Fruit fly (Drosophila melanogaster) whole organism, embryonic: ENCODE data around the gene Tango9.
"Not testable (repeated sequence)": the region's sequence is repeated elsewhere in the genome, so short reads cannot be mapped to it uniquely, and the experiment has no call there.

Source experiments
- CG10462 ChIP-seq: fragments of 200-800 bp; sonication (Bioruptor generic); optimal IDR thresholded peaks from 2 replicates; lab custom pipeline; 2016; ENCODE audit warnings: missing biosample characterization, missing genetic modification characterization
- CG10543 ChIP-seq: fragments of 200-800 bp; sonication (Bioruptor generic); optimal IDR thresholded peaks from 3 replicates; lab custom pipeline; 2017; ENCODE audit warnings: missing biosample characterization, mild to moderate bottlenecking, missing genetic modification characterization, moderate library complexity
- CG10654 ChIP-seq: fragments of 200-800 bp; sonication (Bioruptor generic); optimal IDR thresholded peaks from 2 replicates; lab custom pipeline; 2016; ENCODE audit warnings: missing biosample characterization, missing genetic modification characterization
- CG11456 ChIP-seq: fragments of 200-800 bp; sonication (Bioruptor generic); IDR thresholded peaks from 3 replicates; pipeline ENCODE4 v1.3.6; 2022; ENCODE audit warnings: missing biosample characterization, missing genetic modification characterization
- CG11504 ChIP-seq: fragments of 200-800 bp; sonication (Bioruptor generic); optimal IDR thresholded peaks from 3 replicates; lab custom pipeline; 2019; ENCODE audit warnings: missing biosample characterization, mild to moderate bottlenecking, missing genetic modification characterization, moderate library complexity
- CG12659 ChIP-seq: fragments of 200-800 bp; sonication (Bioruptor generic); optimal IDR thresholded peaks from 3 replicates; lab custom pipeline; 2017; ENCODE audit warnings: mild to moderate bottlenecking, missing biosample characterization, missing genetic modification reagents, missing genetic modification characterization
- CG15479 ChIP-seq: fragments of 200-800 bp; sonication (Bioruptor generic); optimal IDR thresholded peaks from 3 replicates; lab custom pipeline; 2019; ENCODE audit warnings: missing biosample characterization, mild to moderate bottlenecking, missing genetic modification characterization, moderate library complexity
- CG2889 ChIP-seq: fragments of 200-800 bp; sonication (Bioruptor generic); IDR thresholded peaks from 3 replicates; pipeline ENCODE4 v1.3.6; 2022; ENCODE audit warnings: missing biosample characterization, missing genetic modification characterization
- CG30403 ChIP-seq: fragments of 200-800 bp; sonication (Bioruptor generic); optimal IDR thresholded peaks from 3 replicates; lab custom pipeline; 2016; ENCODE audit warnings: missing biosample characterization, missing genetic modification characterization
- CG3281 ChIP-seq: fragments of 200-800 bp; sonication (Bioruptor generic); optimal IDR thresholded peaks from 3 replicates; lab custom pipeline; 2017; ENCODE audit warnings: missing biosample characterization, mild to moderate bottlenecking, missing genetic modification characterization
- CG33557 ChIP-seq: fragments of 200-800 bp; sonication (Bioruptor generic); optimal IDR thresholded peaks from 2 replicates; lab custom pipeline; 2019; ENCODE audit warnings: missing biosample characterization, mild to moderate bottlenecking, missing genetic modification characterization, moderate library complexity
- CG4282 ChIP-seq: fragments of 200-800 bp; sonication (Bioruptor generic); optimal IDR thresholded peaks from 2 replicates; lab custom pipeline; 2016; ENCODE audit warnings: missing biosample characterization, missing genetic modification characterization
- CG6254 ChIP-seq: fragments of 200-800 bp; sonication (Bioruptor generic); optimal IDR thresholded peaks from 3 replicates; lab custom pipeline; 2017; ENCODE audit warnings: mild to moderate bottlenecking, missing biosample characterization, missing genetic modification reagents, missing genetic modification characterization
- CG6689 ChIP-seq: fragments of 200-800 bp; sonication (Bioruptor generic); IDR thresholded peaks from 2 replicates; pipeline ENCODE4 v1.3.6; 2022; ENCODE audit warnings: missing biosample characterization, missing genetic modification characterization
- CG6791 ChIP-seq: fragments of 200-800 bp; sonication (Bioruptor generic); IDR thresholded peaks from 3 replicates; pipeline ENCODE4 v1.3.6; 2022; ENCODE audit warnings: missing biosample characterization, missing genetic modification characterization; ENCODE audit not compliant: partially characterized antibody
- CG7987 ChIP-seq: fragments of 200-800 bp; sonication (Bioruptor generic); optimal IDR thresholded peaks from 2 replicates; lab custom pipeline; 2018; ENCODE audit warnings: missing biosample characterization, mild to moderate bottlenecking, missing genetic modification characterization, moderate library complexity
- Dp ChIP-seq: fragments of 200-800 bp; sonication (Bioruptor generic); optimal IDR thresholded peaks from 2 replicates; lab custom pipeline; 2018; ENCODE audit warnings: missing biosample characterization, mild to moderate bottlenecking, missing genetic modification characterization, moderate library complexity
- HmgD ChIP-seq: fragments of 200-800 bp; sonication (Bioruptor generic); optimal IDR thresholded peaks from 3 replicates; lab custom pipeline; 2016; ENCODE audit warnings: missing biosample characterization, missing genetic modification characterization
- Mes4 ChIP-seq: fragments of 200-800 bp; sonication (Bioruptor generic); optimal IDR thresholded peaks from 2 replicates; lab custom pipeline; 2016; ENCODE audit warnings: missing biosample characterization, missing genetic modification characterization
- NC2α ChIP-seq: fragments of 200-800 bp; sonication (Bioruptor generic); optimal IDR thresholded peaks from 2 replicates; lab custom pipeline; 2016; ENCODE audit warnings: missing biosample characterization, missing genetic modification characterization
- Nf-YC ChIP-seq: fragments of 200-800 bp; optimal IDR thresholded peaks from 3 replicates; lab custom pipeline; 2019; ENCODE audit warnings: missing biosample characterization, mild to moderate bottlenecking, missing genetic modification characterization, moderate library complexity
- PHDP ChIP-seq: fragments of 200-800 bp; sonication (Bioruptor generic); optimal IDR thresholded peaks from 3 replicates; lab custom pipeline; 2018; ENCODE audit warnings: missing biosample characterization, mild to moderate bottlenecking, missing genetic modification characterization, moderate library complexity
- Six4 ChIP-seq: fragments of 200-800 bp; sonication (Bioruptor generic); optimal IDR thresholded peaks from 2 replicates; lab custom pipeline; 2016; ENCODE audit warnings: missing biosample characterization, missing genetic modification characterization
- Stat92E ChIP-seq, 3 experiments: fragments of >200 bp in 2 of 3; fragments of 200-800 bp in 1 of 3; sonication (Bioruptor generic) in 1 of 3; optimal IDR thresholded peaks; 2 replicates each; lab custom pipeline; 2017 to 2019; ENCODE audit warnings: missing biosample characterization in 3 of 3, missing genetic modification characterization in 3 of 3, mild to moderate bottlenecking in 1 of 3, moderate library complexity in 1 of 3
- Taf1 ChIP-seq: fragments of 200-800 bp; sonication (Bioruptor generic); IDR thresholded peaks from 2 replicates; pipeline ENCODE4 v1.3.6; 2022; ENCODE audit warnings: missing biosample characterization, missing genetic modification characterization
- Xrp1 ChIP-seq: fragments of 200-800 bp; sonication (Bioruptor generic); IDR thresholded peaks from 2 replicates; pipeline ENCODE4 v1.3.6; 2022; ENCODE audit warnings: missing biosample characterization, missing genetic modification characterization
- cg ChIP-seq: fragments of 200-800 bp; sonication (Bioruptor generic); optimal IDR thresholded peaks from 3 replicates; lab custom pipeline; 2019; ENCODE audit warnings: missing biosample characterization, mild to moderate bottlenecking, missing genetic modification characterization, moderate library complexity
- croc ChIP-seq: fragments of 200-800 bp; sonication (Bioruptor generic); conservative IDR thresholded peaks from 3 replicates; pipeline ENCODE4 v1.3.6; 2022; ENCODE audit warnings: missing biosample characterization, missing genetic modification characterization
- cwo ChIP-seq: fragments of 200-800 bp; sonication (Bioruptor generic); optimal IDR thresholded peaks from 3 replicates; lab custom pipeline; 2017; ENCODE audit warnings: missing biosample characterization, missing genetic modification characterization, mild to moderate bottlenecking, moderate library complexity, missing genetic modification reagents
- dpn ChIP-seq, 2 experiments: fragments of 200-800 bp; sonication (Bioruptor generic); optimal IDR thresholded peaks; 3 replicates each; lab custom pipeline; 2016; ENCODE audit warnings: missing biosample characterization in 2 of 2, missing genetic modification characterization in 2 of 2
- grau ChIP-seq: fragments of 200-800 bp; optimal IDR thresholded peaks from 3 replicates; lab custom pipeline; 2019; ENCODE audit warnings: missing biosample characterization, mild to moderate bottlenecking, missing genetic modification characterization, moderate library complexity
- jumu ChIP-seq: fragments of 200-800 bp; sonication (Bioruptor generic); optimal IDR thresholded peaks from 3 replicates; lab custom pipeline; 2016; ENCODE audit warnings: missing biosample characterization, missing genetic modification characterization
- kni ChIP-seq: fragments of 200-800 bp; sonication (Bioruptor generic); optimal IDR thresholded peaks from 3 replicates; lab custom pipeline; 2017; ENCODE audit warnings: mild to moderate bottlenecking, missing biosample characterization, missing genetic modification reagents, missing genetic modification characterization
- lilli ChIP-seq: fragments of 200-800 bp; sonication (Bioruptor generic); optimal IDR thresholded peaks from 3 replicates; lab custom pipeline; 2016; ENCODE audit warnings: missing biosample characterization, missing genetic modification characterization
- onecut ChIP-seq: fragments of 200-800 bp; sonication (Bioruptor generic); IDR thresholded peaks from 2 replicates; pipeline ENCODE4 v1.3.6; 2022; ENCODE audit warnings: missing biosample characterization, missing genetic modification characterization
- org-1 ChIP-seq: fragments of 200-800 bp; sonication (Bioruptor generic); optimal IDR thresholded peaks from 2 replicates; lab custom pipeline; 2017; ENCODE audit warnings: missing biosample characterization, missing genetic modification characterization
- pan ChIP-seq, 4 experiments: fragments of >200 bp in 3 of 4; fragments of 200-800 bp in 1 of 4; sonication (Bioruptor generic) in 1 of 4; optimal IDR thresholded peaks in 3 of 4; IDR thresholded peaks in 1 of 4; 2 replicates each; pipeline versions ENCODE4 v1.3.6 to Lab custom; 2017 to 2022; ENCODE audit warnings: missing biosample characterization in 2 of 4, missing genetic modification characterization in 2 of 4, mixed read lengths in 1 of 4
- sima ChIP-seq: fragments of 200-800 bp; sonication (Bioruptor generic); optimal IDR thresholded peaks from 2 replicates; lab custom pipeline; 2016; ENCODE audit warnings: missing biosample characterization, missing genetic modification characterization
- sisA ChIP-seq: fragments of 200-800 bp; sonication (Bioruptor generic); IDR thresholded peaks from 2 replicates; pipeline ENCODE4 v1.3.6; 2022; ENCODE audit warnings: missing biosample characterization, missing genetic modification characterization
- stwl ChIP-seq: fragments of 200-800 bp; sonication (Bioruptor generic); optimal IDR thresholded peaks from 3 replicates; lab custom pipeline; 2018; ENCODE audit warnings: missing biosample characterization, mild to moderate bottlenecking, missing genetic modification characterization, moderate library complexity
- tll ChIP-seq, 2 experiments: fragments of 200-800 bp in 1 of 2; fragments of >200 bp in 1 of 2; sonication (Bioruptor generic) in 1 of 2; optimal IDR thresholded peaks; 2 replicates each; lab custom pipeline; 2017 to 2019; ENCODE audit warnings: missing biosample characterization in 2 of 2, missing genetic modification characterization in 2 of 2, mild to moderate bottlenecking in 1 of 2, moderate library complexity in 1 of 2
- trem ChIP-seq: fragments of 200-800 bp; optimal IDR thresholded peaks from 3 replicates; lab custom pipeline; 2019; ENCODE audit warnings: missing biosample characterization, mild to moderate bottlenecking, missing genetic modification characterization, moderate library complexity

Gene Tango9

dm6 chr3R:11962739-11963214, 11.9 kb downstream of the Tango9 start, which contains the start of the genes CG3281 and aurA (continued):
- TF ChIP-seq org-1: no peak
- TF ChIP-seq lilli (GFP tag; lab: Kevin White, UChicago): peak; percentile 79
- TF ChIP-seq Mes4 (GFP tag; lab: Kevin White, UChicago): peak; percentile 36
- TF ChIP-seq CG10654 (GFP tag; lab: Kevin White, UChicago): peak; percentile 61
- TF ChIP-seq sima (GFP tag; lab: Kevin White, UChicago): no peak
- TF ChIP-seq tll (GFP tag; optimal IDR thresholded peaks at IDR 0.05; lab: Kevin White, UChicago): peak; percentile 70 to 79
- TF ChIP-seq CG10543: peak; percentile 77

DNA sequence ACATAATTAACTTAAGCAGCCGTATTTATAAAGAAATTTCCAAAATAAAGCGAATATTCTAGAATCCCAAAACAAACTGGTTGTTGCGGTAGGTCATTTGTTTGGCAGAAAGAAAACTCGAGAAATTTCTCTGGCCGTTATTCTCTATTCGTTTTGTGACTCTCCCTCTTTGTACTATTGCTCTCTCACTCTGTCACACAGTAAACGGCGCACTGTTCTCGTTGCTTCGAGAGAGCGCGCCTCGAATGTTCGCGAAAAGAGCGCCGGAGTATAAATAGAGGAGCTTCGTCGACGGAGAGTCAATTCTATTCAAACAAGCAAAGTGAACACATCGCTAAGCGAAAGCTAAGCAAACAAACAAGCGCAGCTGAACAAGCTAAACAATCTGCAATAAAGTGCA, 16.5 kb downstream of the Tango9 start, which contains the start of gene Hsp70Ab:
Gene Hsp70Ab, plus strand, starts transcription at position 301 of the 400 bp plus-strand sequence.
- 0 out of 2 replicates have a peak, but pooled peaks have one; percentile 14 for TF ChIP-seq onecut (GFP tag; lab: Robert Waterston, UW)

dm6 chr3R:11957388-11957787, 17.3 kb downstream of the Tango9 start:
- no peak for TF ChIP-seq CG6689 (GFP tag; lab: Robert Waterston, UW)
- TF ChIP-seq CG7987 (GFP tag; lab: Kevin White, UChicago): no peak
- TF ChIP-seq pan (optimal IDR thresholded peaks at IDR 0.05; lab: Kevin White, UChicago): no peak
- TF ChIP-seq pan (GFP tag; optimal IDR thresholded peaks at IDR 0.05 in 1 of 2, IDR thresholded peaks at IDR 0.05 in 1 of 2): no peak
- TF ChIP-seq HmgD: no peak
- no peak for TF ChIP-seq Taf1 (GFP tag; lab: Robert Waterston, UW)
- no peak for TF ChIP-seq CG3281
- no peak for TF ChIP-seq Stat92E (GFP tag; optimal IDR thresholded peaks at IDR 0.05; lab: Kevin White, UChicago)
- no peak for TF ChIP-seq CG30403 (GFP tag; lab: Kevin White, UChicago)
- peak; percentile 95 for TF ChIP-seq trem (tag; lab: Kevin White, UChicago)
- TF ChIP-seq PHDP (tag; lab: Kevin White, UChicago): no peak
- no peak for TF ChIP-seq croc (GFP tag; lab: Robert Waterston, UW)
- peak; percentile 64 for TF ChIP-seq stwl (tag; lab: Kevin White, UChicago)
- no peak for TF ChIP-seq CG2889 (GFP tag; lab: Robert Waterston, UW)
- no peak for TF ChIP-seq Six4 (GFP tag; lab: Kevin White, UChicago)

dm6 chr3R:11956444-11956843, 18.3 kb downstream of the Tango9 start, which contains the start of gene Hsp70Aa:
Gene Hsp70Aa, minus strand, starts transcription at chr3R:11956544.
- not testable (repeated sequence) for TF ChIP-seq CG33557 (GFP tag; lab: Kevin White, UChicago); CG11456 (GFP tag; lab: Robert Waterston, UW); cwo (GFP tag; lab: Kevin White, UChicago)

DNA sequence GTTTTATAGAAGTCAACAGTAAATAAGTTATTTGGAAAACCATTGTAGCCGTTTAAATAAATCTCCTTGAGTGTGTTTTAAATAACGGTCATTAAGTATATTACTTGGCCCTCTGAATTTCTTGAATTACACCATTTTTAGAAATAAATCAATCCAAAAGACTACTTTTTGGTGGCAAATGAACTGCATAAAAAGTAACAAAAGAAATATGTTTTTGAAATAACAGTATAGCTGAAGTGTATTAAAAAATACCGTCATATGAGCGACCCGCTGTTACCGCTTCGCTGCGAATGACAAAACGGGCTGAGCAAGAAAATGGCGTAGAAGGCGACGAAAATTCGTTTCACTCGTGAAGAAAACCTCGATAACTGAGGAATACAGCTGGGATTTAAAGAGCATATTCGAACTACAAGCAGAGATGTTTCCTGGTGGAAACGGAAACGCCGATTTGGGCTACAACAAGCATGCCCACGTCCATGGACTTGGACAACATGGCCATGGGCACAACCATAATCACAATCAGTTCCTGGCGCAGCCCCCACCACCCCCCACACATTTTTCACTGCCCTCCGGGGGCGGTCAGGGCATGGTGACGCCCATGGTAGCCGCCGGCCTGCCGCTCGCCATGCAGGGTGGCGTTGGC, 25.2 kb downstream of the Tango9 start, which contains the start of gene CG31211:
Gene CG31211, plus strand, starts transcription at position 294 of the 643 bp plus-strand sequence.
- TF ChIP-seq grau (tag; lab: Kevin White, UChicago) (peak; percentile 4), CG11504 (tag; lab: Kevin White, UChicago) (no peak), CG6254 (GFP tag; lab: Kevin White, UChicago) (peak; percentile 65), CG15479 (no peak), NC2α (no peak), CG10462 (GFP tag; lab: Kevin White, UChicago) (peak; percentile 71), cg (GFP tag; lab: Kevin White, UChicago) (no peak), CG6791 (GFP tag; lab: Robert Waterston, UW) (no peak), Xrp1 (GFP tag; lab: Robert Waterston, UW) (no peak), kni (GFP tag; lab: Kevin White, UChicago) (no peak), CG12659 (GFP tag; lab: Kevin White, UChicago) (peak; percentile 63), Dp (GFP tag; lab: Kevin White, UChicago) (peak; percentile 54), sisA (GFP tag; lab: Robert Waterston, UW) (no peak), Nf-YC (tag; lab: Kevin White, UChicago) (peak; percentile 7), CG4282 (GFP tag; lab: Kevin White, UChicago) (no peak), dpn (GFP tag; optimal IDR thresholded peaks at IDR 0.05; lab: Kevin White, UChicago) (peak in 1 of 2 experiments; percentile 7), jumu (no peak)
